Fruit fly (Drosophila melanogaster) whole organism, embryonic: ENCODE data around the gene Tig.

Source experiments
- BEAF-32 ChIP-seq: fragments of 200-800 bp; sonication (Bioruptor generic); optimal IDR thresholded peaks from 3 replicates; lab custom pipeline; 2017; ENCODE audit warnings: missing biosample characterization, missing genetic modification characterization, mild to moderate bottlenecking, moderate library complexity, missing genetic modification reagents
- CG10959 ChIP-seq: fragments of 200-800 bp; sonication (Bioruptor generic); IDR thresholded peaks from 2 replicates; pipeline ENCODE4 v1.3.6; 2022; ENCODE audit warnings: missing biosample characterization, missing genetic modification characterization
- CG11247 ChIP-seq: fragments of 200-800 bp; sonication (Bioruptor generic); IDR thresholded peaks from 2 replicates; pipeline ENCODE4 v1.3.6; 2022; ENCODE audit warnings: missing biosample characterization, missing genetic modification characterization
- CG11456 ChIP-seq: fragments of 200-800 bp; sonication (Bioruptor generic); IDR thresholded peaks from 3 replicates; pipeline ENCODE4 v1.3.6; 2022; ENCODE audit warnings: missing biosample characterization, missing genetic modification characterization
- CG12219 ChIP-seq: fragments of 200-800 bp; sonication (Bioruptor generic); optimal IDR thresholded peaks from 3 replicates; lab custom pipeline; 2018; ENCODE audit warnings: missing biosample characterization, mild to moderate bottlenecking, missing genetic modification characterization
- CG12942 ChIP-seq: fragments of 200-800 bp; sonication (Bioruptor generic); optimal IDR thresholded peaks from 3 replicates; lab custom pipeline; 2016; ENCODE audit warnings: missing biosample characterization, missing genetic modification characterization
- CG1529 ChIP-seq: fragments of 200-800 bp; sonication (Bioruptor generic); optimal IDR thresholded peaks from 3 replicates; lab custom pipeline; 2018; ENCODE audit warnings: missing biosample characterization, missing genetic modification characterization
- CG1602 ChIP-seq: fragments of 200-800 bp; sonication (Bioruptor generic); optimal IDR thresholded peaks from 3 replicates; lab custom pipeline; 2016; ENCODE audit warnings: missing biosample characterization, missing genetic modification characterization
- CG1792 ChIP-seq: fragments of 200-800 bp; sonication (Bioruptor generic); optimal IDR thresholded peaks from 2 replicates; lab custom pipeline; 2016; ENCODE audit warnings: missing biosample characterization, missing genetic modification characterization
- CG2199 ChIP-seq: fragments of 200-800 bp; sonication (Bioruptor generic); IDR thresholded peaks from 3 replicates; pipeline ENCODE4 v1.3.6; 2022; ENCODE audit warnings: missing biosample characterization, missing genetic modification characterization
- CG31365 ChIP-seq: fragments of 200-800 bp; sonication (Bioruptor generic); optimal IDR thresholded peaks from 2 replicates; lab custom pipeline; 2018; ENCODE audit warnings: missing biosample characterization, mild to moderate bottlenecking, missing genetic modification characterization
- CG42726 ChIP-seq: fragments of 200-800 bp; sonication (Bioruptor generic); IDR thresholded peaks from 2 replicates; pipeline ENCODE4 v1.3.6; 2022; ENCODE audit warnings: missing biosample characterization, missing genetic modification characterization; ENCODE audit not compliant: partially characterized antibody
- CG4282 ChIP-seq: fragments of 200-800 bp; sonication (Bioruptor generic); optimal IDR thresholded peaks from 2 replicates; lab custom pipeline; 2016; ENCODE audit warnings: missing biosample characterization, missing genetic modification characterization
- CG4730 ChIP-seq: fragments of 200-800 bp; sonication (Bioruptor generic); IDR thresholded peaks from 2 replicates; pipeline ENCODE4 v1.3.6; 2022; ENCODE audit warnings: missing biosample characterization, missing genetic modification characterization
- CG7357 ChIP-seq: fragments of 200-800 bp; sonication (Bioruptor generic); IDR thresholded peaks from 3 replicates; pipeline ENCODE4 v1.3.6; 2022; ENCODE audit warnings: missing biosample characterization, missing genetic modification characterization
- Dad ChIP-seq: fragments of 200-800 bp; sonication (Bioruptor generic); optimal IDR thresholded peaks from 3 replicates; lab custom pipeline; 2016; ENCODE audit warnings: missing biosample characterization, missing genetic modification characterization
- Dll ChIP-seq: fragments of 200-800 bp; sonication (Bioruptor generic); IDR thresholded peaks from 4 replicates; pipeline ENCODE4 v1.3.6; 2022; ENCODE audit warnings: missing biosample characterization, missing genetic modification characterization; ENCODE audit not compliant: partially characterized antibody
- Dref ChIP-seq: fragments of 200-800 bp; sonication (Bioruptor generic); IDR thresholded peaks from 2 replicates; pipeline ENCODE4 v1.3.6; 2022; ENCODE audit warnings: missing biosample characterization, missing genetic modification characterization
- Eip74EF ChIP-seq, 2 experiments: fragments of 200-800 bp in 1 of 2; fragments of >200 bp in 1 of 2; sonication (Bioruptor generic) in 1 of 2; optimal IDR thresholded peaks; 2 replicates each; lab custom pipeline; 2017 to 2019; ENCODE audit warnings: missing biosample characterization in 2 of 2, missing genetic modification characterization in 2 of 2, mild to moderate bottlenecking in 1 of 2, moderate library complexity in 1 of 2
- HLHmδ ChIP-seq: fragments of 200-800 bp; sonication (Bioruptor generic); optimal IDR thresholded peaks from 2 replicates; lab custom pipeline; 2018; ENCODE audit warnings: missing biosample characterization, mild to moderate bottlenecking, missing genetic modification characterization, moderate library complexity
- Hey ChIP-seq: fragments of 200-800 bp; sonication (Bioruptor generic); optimal IDR thresholded peaks from 3 replicates; lab custom pipeline; 2018; ENCODE audit warnings: missing biosample characterization, mild to moderate bottlenecking, missing genetic modification characterization
- Nf-YA ChIP-seq: fragments of 200-800 bp; sonication (Bioruptor generic); IDR thresholded peaks from 2 replicates; pipeline ENCODE4 v1.3.6; 2022; ENCODE audit warnings: missing biosample characterization, missing genetic modification characterization
- Ptx1 ChIP-seq: fragments of 200-800 bp; sonication (Bioruptor generic); IDR thresholded peaks from 2 replicates; pipeline ENCODE4 v1.3.6; 2022; ENCODE audit warnings: missing biosample characterization, missing genetic modification characterization
- YL-1 ChIP-seq: fragments of 200-800 bp; sonication (Bioruptor generic); optimal IDR thresholded peaks from 3 replicates; lab custom pipeline; 2017; ENCODE audit warnings: missing biosample characterization, mild to moderate bottlenecking, missing genetic modification characterization
- abd-A ChIP-seq: fragments of 200-800 bp; sonication (Bioruptor generic); optimal IDR thresholded peaks from 3 replicates; lab custom pipeline; 2019; ENCODE audit warnings: missing biosample characterization, mild to moderate bottlenecking, missing genetic modification characterization, moderate library complexity
- ap ChIP-seq: fragments of 200-800 bp; sonication (Bioruptor generic); IDR thresholded peaks from 2 replicates; pipeline ENCODE4 v1.3.6; 2022; ENCODE audit warnings: missing biosample characterization, missing genetic modification characterization
- bigmax ChIP-seq: fragments of 200-800 bp; sonication (Bioruptor generic); optimal IDR thresholded peaks from 2 replicates; lab custom pipeline; 2018; ENCODE audit warnings: missing biosample characterization, mild to moderate bottlenecking, missing genetic modification characterization
- bsh ChIP-seq, 2 experiments: fragments of 200-800 bp; sonication (Bioruptor generic); optimal IDR thresholded peaks; 2 replicates each; lab custom pipeline; 2017 to 2018; ENCODE audit warnings: mild to moderate bottlenecking in 2 of 2, missing biosample characterization in 2 of 2, missing genetic modification characterization in 2 of 2, moderate library complexity in 1 of 2
- cad ChIP-seq: fragments of >200 bp; optimal IDR thresholded peaks from 2 replicates; lab custom pipeline; 2017; ENCODE audit warnings: missing biosample characterization, missing genetic modification characterization
- crp ChIP-seq, 2 experiments: fragments of 200-800 bp; sonication (Bioruptor generic); optimal IDR thresholded peaks; 2 replicates in 1 of 2; 3 replicates in 1 of 2; lab custom pipeline; 2017; ENCODE audit warnings: missing biosample characterization in 2 of 2, missing genetic modification characterization in 2 of 2, mild to moderate bottlenecking in 1 of 2, moderate library complexity in 1 of 2
- cwo ChIP-seq: fragments of 200-800 bp; sonication (Bioruptor generic); optimal IDR thresholded peaks from 3 replicates; lab custom pipeline; 2017; ENCODE audit warnings: missing biosample characterization, missing genetic modification characterization, mild to moderate bottlenecking, moderate library complexity, missing genetic modification reagents
- esg ChIP-seq: fragments of 200-800 bp; sonication (Bioruptor generic); conservative IDR thresholded peaks from 2 replicates; pipeline ENCODE4 v1.3.6; 2022; ENCODE audit warnings: missing biosample characterization, missing genetic modification characterization
- eve ChIP-seq, 2 experiments: fragments of >200 bp; optimal IDR thresholded peaks; 2 replicates each; lab custom pipeline; 2017; ENCODE audit warnings: missing biosample characterization in 2 of 2, missing genetic modification characterization in 2 of 2
- fd64A ChIP-seq: fragments of 200-800 bp; sonication (Bioruptor generic); optimal IDR thresholded peaks from 3 replicates; lab custom pipeline; 2018; ENCODE audit warnings: missing biosample characterization, mild to moderate bottlenecking, missing genetic modification characterization
- fru ChIP-seq: fragments of >200 bp; optimal IDR thresholded peaks from 2 replicates; lab custom pipeline; 2017
- grn ChIP-seq: fragments of 200-800 bp; sonication (Bioruptor generic); optimal IDR thresholded peaks from 3 replicates; lab custom pipeline; 2017; ENCODE audit warnings: missing biosample characterization, missing genetic modification characterization
- ham ChIP-seq: fragments of 200-800 bp; sonication (Bioruptor generic); IDR thresholded peaks from 2 replicates; pipeline ENCODE4 v1.3.6; 2022; ENCODE audit warnings: missing biosample characterization, missing genetic modification characterization
- kni ChIP-seq: fragments of 200-800 bp; sonication (Bioruptor generic); optimal IDR thresholded peaks from 3 replicates; lab custom pipeline; 2017; ENCODE audit warnings: mild to moderate bottlenecking, missing biosample characterization, missing genetic modification reagents, missing genetic modification characterization
- oc ChIP-seq: fragments of 200-800 bp; sonication (Bioruptor generic); optimal IDR thresholded peaks from 2 replicates; lab custom pipeline; 2018; ENCODE audit warnings: missing biosample characterization, mild to moderate bottlenecking, missing genetic modification characterization, moderate library complexity
- odd ChIP-seq: fragments of 200-800 bp; sonication (Bioruptor generic); optimal IDR thresholded peaks from 2 replicates; lab custom pipeline; 2017; ENCODE audit warnings: missing biosample characterization, mild to moderate bottlenecking, missing genetic modification characterization
- phol ChIP-seq: fragments of 200-800 bp; sonication (Bioruptor generic); optimal IDR thresholded peaks from 3 replicates; lab custom pipeline; 2018; ENCODE audit warnings: missing biosample characterization, mild to moderate bottlenecking, missing genetic modification characterization, moderate library complexity
- prd ChIP-seq, 3 experiments: fragments of >200 bp in 2 of 3; fragments of 200-800 bp in 1 of 3; sonication (Bioruptor generic) in 1 of 3; optimal IDR thresholded peaks in 2 of 3; IDR thresholded peaks in 1 of 3; 2 replicates in 2 of 3; 3 replicates in 1 of 3; pipeline versions ENCODE4 v1.3.6 to Lab custom; 2017 to 2022; ENCODE audit warnings: missing biosample characterization in 1 of 3, missing genetic modification characterization in 1 of 3
- pzg ChIP-seq: fragments of 200-800 bp; sonication (Bioruptor generic); optimal IDR thresholded peaks from 3 replicates; lab custom pipeline; 2018; ENCODE audit warnings: missing biosample characterization, mild to moderate bottlenecking, missing genetic modification characterization, moderate library complexity
- scrt ChIP-seq: fragments of 200-800 bp; sonication (Bioruptor generic); optimal IDR thresholded peaks from 2 replicates; lab custom pipeline; 2018; ENCODE audit warnings: missing biosample characterization, mild to moderate bottlenecking, missing genetic modification characterization, moderate library complexity
- slbo ChIP-seq: fragments of 200-800 bp; sonication (Bioruptor generic); IDR thresholded peaks from 2 replicates; pipeline ENCODE4 v1.3.6; 2022; ENCODE audit warnings: missing biosample characterization, missing genetic modification characterization
- slp2 ChIP-seq: fragments of 200-800 bp; sonication (Bioruptor generic); optimal IDR thresholded peaks from 2 replicates; lab custom pipeline; 2016; ENCODE audit warnings: missing biosample characterization, missing genetic modification characterization
- stwl ChIP-seq: fragments of 200-800 bp; sonication (Bioruptor generic); optimal IDR thresholded peaks from 3 replicates; lab custom pipeline; 2018; ENCODE audit warnings: missing biosample characterization, mild to moderate bottlenecking, missing genetic modification characterization, moderate library complexity
- tio ChIP-seq: fragments of 200-800 bp; sonication (Bioruptor generic); optimal IDR thresholded peaks from 2 replicates; lab custom pipeline; 2017; ENCODE audit warnings: missing biosample characterization, missing genetic modification characterization, inconsistent platforms
- ttk ChIP-seq: fragments of 200-800 bp; sonication (Bioruptor generic); IDR thresholded peaks from 2 replicates; pipeline ENCODE4 v2.1.2; 2022; ENCODE audit warnings: missing biosample characterization, missing genetic modification characterization

The Tig gene

dm6 chr2L:6455955-6456599 lies 33.0 kb upstream of the Tig start, which contains the start of gene frj (continued):
- TF ChIP-seq eve (GFP tag; optimal IDR thresholded peaks at IDR 0.05; lab: Kevin White, UChicago) (no peak), ttk (GFP tag; lab: Robert Waterston, UW) (peak; percentile 51; the same call in 1 of the 2 replicates), CG4730 (GFP tag; lab: Robert Waterston, UW) (peak; percentile 41; the same call in 1 of the 2 replicates), stwl (tag; lab: Kevin White, UChicago) (peak; percentile 68), cwo (GFP tag; lab: Kevin White, UChicago) (no peak), CG12942 (GFP tag; lab: Kevin White, UChicago) (peak; percentile 70), odd (GFP tag; lab: Kevin White, UChicago) (no peak), Ptx1 (GFP tag; lab: Robert Waterston, UW) (peak; percentile 80), CG42726 (GFP tag; lab: Robert Waterston, UW) (peak; percentile 59; the same call in 1 of the 2 replicates), scrt (GFP tag; lab: Kevin White, UChicago) (no peak), ap (GFP tag; lab: Robert Waterston, UW) (no peak), kni (GFP tag; lab: Kevin White, UChicago) (no peak), pzg (peak; percentile 92), prd (optimal IDR thresholded peaks at IDR 0.05; lab: Kevin White, UChicago) (no peak), prd (GFP tag; IDR thresholded peaks at IDR 0.05; lab: Robert Waterston, UW) (peak; percentile 81), Dll (GFP tag; lab: Robert Waterston, UW) (peak; percentile 72), slbo (GFP tag; lab: Robert Waterston, UW) (peak; percentile 84), HLHmδ (no peak), tio (GFP tag; lab: Kevin White, UChicago) (no peak), slp2 (GFP tag; lab: Kevin White, UChicago) (peak; percentile 56), Nf-YA (GFP tag; lab: Robert Waterston, UW) (no peak), crp (GFP tag; optimal IDR thresholded peaks at IDR 0.05; lab: Kevin White, UChicago) (peak in 1 of 2 experiments; percentile 33), CG1792 (GFP tag; lab: Kevin White, UChicago) (no peak), CG11456 (GFP tag; lab: Robert Waterston, UW) (peak; percentile 76), CG12219 (GFP tag; lab: Kevin White, UChicago) (no peak), BEAF-32 (peak; percentile 95), ham (GFP tag; lab: Robert Waterston, UW) (no peak), CG2199 (GFP tag; lab: Robert Waterston, UW) (no peak), bigmax (GFP tag; lab: Kevin White, UChicago) (no peak), CG4282 (GFP tag; lab: Kevin White, UChicago) (peak; percentile 66), fd64A (GFP tag; lab: Kevin White, UChicago) (no peak), CG1602 (peak; percentile 66), esg (GFP tag; lab: Robert Waterston, UW) (peak; percentile 56), CG31365 (no peak), grn (GFP tag; lab: Kevin White, UChicago) (no peak), Dad (GFP tag; lab: Kevin White, UChicago) (peak; percentile 37), oc (tag; lab: Kevin White, UChicago) (peak; percentile 58), CG11247 (GFP tag; lab: Robert Waterston, UW) (peak; percentile 56), CG1529 (no peak), fru (lab: Kevin White, UChicago) (no peak), abd-A (tag; lab: Kevin White, UChicago) (no peak), YL-1 (peak; percentile 51), Hey (no peak), bsh (GFP tag; optimal IDR thresholded peaks at IDR 0.05; lab: Kevin White, UChicago) (peak in 1 of 2 experiments; percentile 39), Eip74EF (GFP tag; optimal IDR thresholded peaks at IDR 0.05; lab: Kevin White, UChicago) (peak in 1 of 2 experiments; percentile 39), phol (tag; lab: Kevin White, UChicago) (peak; percentile 80), cad (no peak), CG10959 (GFP tag; lab: Robert Waterston, UW) (peak; percentile 48), Dref (GFP tag; lab: Robert Waterston, UW) (peak; percentile 51), CG7357 (GFP tag; lab: Robert Waterston, UW) (peak; percentile 99)
